Fruit fly (Drosophila melanogaster) whole organism, wandering third instar larva: ENCODE measurements around the gene Cyp12c1.

ENCODE experiments used
- Mio ChIP-seq: sonication (Bioruptor generic); optimal IDR thresholded peaks from 2 replicates; lab custom pipeline; 2016; ENCODE audit warnings: missing biosample characterization, missing genetic modification characterization
- dl ChIP-seq, 2 experiments: fragments of 175-275, 200-275 bp in 1 of 2; fragments of 200-275 bp in 1 of 2; sonication (Bioruptor generic); optimal IDR thresholded peaks; lab custom pipeline; 2018; ENCODE audit warnings: mild to moderate bottlenecking in 2 of 2, missing biosample characterization in 2 of 2, missing genetic modification characterization in 2 of 2, moderate library complexity in 2 of 2; ENCODE audit not compliant: partially characterized antibody in 2 of 2, insufficient read depth in 1 of 2
- usp ChIP-seq: fragments of >200 bp; optimal IDR thresholded peaks from 2 replicates; lab custom pipeline; 2017; ENCODE audit warnings: missing biosample characterization, missing genetic modification characterization

- TF ChIP-seq usp (GFP tag; lab: Kevin White, UChicago), result no peak
- no peak for TF ChIP-seq Mio (GFP tag; lab: Kevin White, UChicago)
- TF ChIP-seq dl (GFP tag; optimal IDR thresholded peaks at IDR 0.05; lab: Kevin White, UChicago; ENCODE audit: insufficient read depth in 1 of 2, partially characterized antibody in 2 of 2), result no peak
These were observed 32.4 kb downstream of the Cyp12c1 start for dm6 chr3L:18653737-18654136.
